Fruit fly (Drosophila melanogaster) whole organism, prepupa: ENCODE data around the gene CG10222.

ENCODE experiments used
- CG31627 ChIP-seq: fragments of 200-800 bp; sonication (Bioruptor generic); optimal IDR thresholded peaks from 3 replicates; lab custom pipeline; 2016; ENCODE audit warnings: missing biosample characterization, missing genetic modification characterization
- CG8319 ChIP-seq: fragments of 200-800 bp; sonication (Bioruptor generic); optimal IDR thresholded peaks from 3 replicates; lab custom pipeline; 2016; ENCODE audit warnings: missing biosample characterization, missing genetic modification characterization
- Ets96B ChIP-seq: fragments of 200-800 bp; optimal IDR thresholded peaks from 2 replicates; lab custom pipeline; 2019; ENCODE audit warnings: missing biosample characterization, mild to moderate bottlenecking, missing genetic modification characterization, moderate library complexity
- Sox102F ChIP-seq: fragments of 200-800 bp; sonication (Bioruptor generic); optimal IDR thresholded peaks from 2 replicates; lab custom pipeline; 2016; ENCODE audit warnings: missing biosample characterization, mild to moderate bottlenecking, missing genetic modification characterization
- net ChIP-seq: fragments of 200-800 bp; sonication (Bioruptor generic); optimal IDR thresholded peaks from 3 replicates; lab custom pipeline; 2016; ENCODE audit warnings: missing biosample characterization, missing genetic modification characterization

dm6 chr3L:13451562-13451961, 39.3 kb upstream of the CG10222 start:
- TF ChIP-seq CG31627 (GFP tag; lab: Kevin White, UChicago) (peak; percentile 46), Ets96B (tag; lab: Kevin White, UChicago) (no peak), net (GFP tag; lab: Kevin White, UChicago) (peak; percentile 38), Sox102F (GFP tag; lab: Kevin White, UChicago) (peak; percentile 23), CG8319 (GFP tag; lab: Kevin White, UChicago) (no peak)
